Worm (Caenorhabditis elegans) whole organism, L3 larva: ENCODE data around the gene str-207.

Experiments used
- aly-2 ChIP-seq: fragments of 150-350 bp; optimal IDR thresholded peaks from 2 replicates; lab custom pipeline; 2014; ENCODE audit warnings: missing biosample characterization, missing genetic modification characterization
- ceh-82 ChIP-seq: fragments of 150-350 bp; optimal IDR thresholded peaks from 2 replicates; lab custom pipeline; 2014; ENCODE audit warnings: missing biosample characterization, missing genetic modification characterization
- egl-27 ChIP-seq: sonication (generic microtip); optimal IDR thresholded peaks from 4 replicates; lab custom pipeline; 2017; ENCODE audit warnings: missing biosample characterization, missing genetic modification reagents, missing genetic modification characterization
- fkh-10 ChIP-seq: sonication (generic microtip); optimal IDR thresholded peaks from 2 replicates; lab custom pipeline; 2017; ENCODE audit warnings: missing biosample characterization, missing genetic modification reagents, missing genetic modification characterization
- jun-1 ChIP-seq: fragments of 150-350 bp; optimal IDR thresholded peaks from 2 replicates; lab custom pipeline; 2014; ENCODE audit warnings: missing biosample characterization, missing genetic modification reagents, missing genetic modification characterization
- nhr-11 ChIP-seq: fragments of 150-350 bp; optimal IDR thresholded peaks from 2 replicates; lab custom pipeline; 2014; ENCODE audit warnings: missing biosample characterization, missing genetic modification characterization
- nhr-25 ChIP-seq: sonication (generic microtip); optimal IDR thresholded peaks from 2 replicates; lab custom pipeline; 2017; ENCODE audit warnings: missing biosample characterization, missing genetic modification characterization
- nhr-28 ChIP-seq: fragments of 150-350 bp; optimal IDR thresholded peaks from 2 replicates; lab custom pipeline; 2014; ENCODE audit warnings: missing biosample characterization, missing genetic modification characterization
- nhr-67 ChIP-seq: fragments of 150-350 bp; optimal IDR thresholded peaks from 2 replicates; lab custom pipeline; 2014; ENCODE audit warnings: missing biosample characterization, missing genetic modification characterization
- nhr-77 ChIP-seq: fragments of 150-350 bp; optimal IDR thresholded peaks from 2 replicates; lab custom pipeline; 2014; ENCODE audit warnings: missing biosample characterization, missing genetic modification characterization
- pqm-1 ChIP-seq: fragments of 150-350 bp; optimal IDR thresholded peaks from 2 replicates; lab custom pipeline; 2017; ENCODE audit warnings: missing biosample characterization, missing genetic modification characterization, inconsistent platforms
- zag-1 ChIP-seq: fragments of 150-350 bp; optimal IDR thresholded peaks from 2 replicates; lab custom pipeline; 2014; ENCODE audit warnings: missing biosample characterization, missing genetic modification characterization

str-207 gene

DNA sequence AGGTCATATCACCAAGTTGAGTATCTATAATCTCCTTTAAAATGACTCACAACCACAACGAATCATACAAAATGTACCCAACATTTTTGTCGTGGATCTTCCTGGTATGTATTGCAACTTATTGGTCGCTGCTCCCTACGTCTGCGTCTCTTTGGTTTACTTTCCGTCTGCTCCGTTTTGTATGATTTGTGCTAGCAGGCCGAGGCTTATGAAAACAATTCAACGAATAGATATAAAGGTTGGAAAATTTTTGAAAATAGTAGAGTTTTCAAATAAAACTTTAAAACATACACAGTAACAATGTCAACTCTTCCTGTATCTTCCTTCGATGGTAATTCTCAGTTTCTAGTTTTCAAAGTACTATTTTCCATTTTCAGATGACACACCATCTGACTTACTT, 49.9 kb downstream of the str-207 start, which contains the start of gene srr-8:
Gene srr-8 (plus strand): TSS at position 301 of the 400 bp plus-strand sequence.
- TF ChIP-seq nhr-28 (tag; lab: Kevin White, UChicago) (no peak), pqm-1 (tag; lab: Kevin White, UChicago) (no peak), nhr-77 (tag; lab: Kevin White, UChicago) (no peak), nhr-67 (tag; lab: Kevin White, UChicago) (no peak), zag-1 (no peak), nhr-25 (tag; lab: Kevin White, UChicago) (no peak), nhr-11 (tag; lab: Kevin White, UChicago) (no peak), jun-1 (tag; lab: Kevin White, UChicago) (no peak), egl-27 (no peak), ceh-82 (no peak), aly-2 (tag; lab: Kevin White, UChicago) (no peak), fkh-10 (no peak)
- TF ChIP-seq, all 47 proteins: peak for 0
